Worm (Caenorhabditis elegans) whole organism, young adult: ENCODE results near the gene C10A4.13.

Source experiments
- ama-1 ChIP-seq, 3 experiments: fragments of 150-350 bp in 1 of 3; sonication (generic microtip) in 2 of 3; optimal IDR thresholded peaks; 2 replicates each; lab custom pipeline; 2014 to 2018; ENCODE audit warnings: missing biosample characterization in 2 of 3, missing genetic modification characterization in 2 of 3, missing genetic modification reagents in 2 of 3
- cebp-1 ChIP-seq, 2 experiments: fragments of 200-800 bp in 1 of 2; sonication (Bioruptor generic) in 1 of 2; sonication (generic microtip) in 1 of 2; IDR thresholded peaks in 1 of 2; optimal IDR thresholded peaks in 1 of 2; 2 replicates each; pipeline versions ENCODE4 v1.3.6 to Lab custom; 2017 to 2022; ENCODE audit warnings: missing compliant biosample characterization in 2 of 2, missing genetic modification characterization in 2 of 2, mild to moderate bottlenecking in 1 of 2, missing genetic modification reagents in 1 of 2, moderate library complexity in 1 of 2
- cebp-2 ChIP-seq: fragments of 200-800 bp; sonication (Bioruptor generic); IDR thresholded peaks from 2 replicates; pipeline ENCODE4 v1.3.6; 2022; ENCODE audit warnings: missing genetic modification characterization, missing compliant biosample characterization
- let-526 ChIP-seq: fragments of 200-800 bp; sonication (Bioruptor generic); IDR thresholded peaks from 2 replicates; pipeline ENCODE4 v1.3.6; 2022; ENCODE audit warnings: missing genetic modification reagents, missing genetic modification characterization, missing compliant biosample characterization
- mel-28 ChIP-seq: sonication (generic microtip); optimal IDR thresholded peaks from 2 replicates; lab custom pipeline; 2016; ENCODE audit warnings: borderline replicate concordance, mild to moderate bottlenecking, missing genetic modification characterization, missing compliant biosample characterization
- mxl-1 ChIP-seq: sonication (generic microtip); optimal IDR thresholded peaks from 2 replicates; lab custom pipeline; 2016; ENCODE audit warnings: missing genetic modification characterization, missing compliant biosample characterization
- nhr-80 ChIP-seq: sonication (generic microtip); optimal IDR thresholded peaks from 2 replicates; lab custom pipeline; 2016; ENCODE audit warnings: missing genetic modification characterization, missing compliant biosample characterization
- nhr-90 ChIP-seq: sonication (generic microtip); optimal IDR thresholded peaks from 2 replicates; lab custom pipeline; 2016; ENCODE audit warnings: missing genotype, mild to moderate bottlenecking, missing genetic modification characterization, missing compliant biosample characterization
- sea-2 ChIP-seq: fragments of 200-800 bp; sonication (Bioruptor generic); IDR thresholded peaks from 2 replicates; pipeline ENCODE4 v1.3.6; 2022; ENCODE audit warnings: missing genetic modification characterization, missing compliant biosample characterization
- snpc-3.4 ChIP-seq: sonication (generic microtip); optimal IDR thresholded peaks from 2 replicates; lab custom pipeline; 2017; ENCODE audit warnings: missing genetic modification characterization, mild to moderate bottlenecking, missing compliant biosample characterization, antibody characterized with exemption, moderate library complexity, missing genotype, missing genetic modification reagents
- snpc-4 ChIP-seq, 5 experiments: fragments of 150-350 bp in 1 of 5; sonication (generic microtip) in 4 of 5; optimal IDR thresholded peaks; 2 replicates each; lab custom pipeline; 2014 to 2018; ENCODE audit warnings: missing genetic modification characterization in 5 of 5, missing biosample characterization in 3 of 5, antibody characterized with exemption in 2 of 5, mild to moderate bottlenecking in 2 of 5, missing compliant biosample characterization in 2 of 5, missing genotype in 2 of 5, moderate library complexity in 2 of 5, missing genetic modification reagents in 1 of 5
- ztf-18 ChIP-seq: sonication (generic microtip); optimal IDR thresholded peaks from 2 replicates; lab custom pipeline; 2016; ENCODE audit warnings: missing genotype, mild to moderate bottlenecking, missing genetic modification characterization, missing compliant biosample characterization
- ztf-25 ChIP-seq: fragments of 200-800 bp; sonication (Bioruptor generic); IDR thresholded peaks from 2 replicates; pipeline ENCODE4 v1.3.6; 2022; ENCODE audit warnings: missing genetic modification reagents, missing genetic modification characterization, missing compliant biosample characterization
- ztf-6 ChIP-seq: fragments of 200-800 bp; sonication (Bioruptor generic); IDR thresholded peaks from 2 replicates; pipeline ENCODE4 v1.3.6; 2022; ENCODE audit warnings: missing genetic modification reagents, missing genetic modification characterization, missing compliant biosample characterization

ce11 chrX:7409935-7410334 is 12.1 kb upstream of the C10A4.13 start, which contains the start of gene C10A4.2:
- no peak for TF ChIP-seq cebp-2 (GFP tag; lab: Robert Waterston, UW)
- TF ChIP-seq mel-28 (tag; lab: Kevin White, UChicago), result no peak
- TF ChIP-seq mxl-1 (tag; lab: Kevin White, UChicago), result no peak
- no peak for TF ChIP-seq ama-1 (optimal IDR thresholded peaks at IDR 0.05; lab: Kevin White, UChicago)
- no peak for TF ChIP-seq ama-1 (GFP tag; optimal IDR thresholded peaks at IDR 0.05; lab: Kevin White, UChicago)
- TF ChIP-seq nhr-90, result no peak
- no peak for TF ChIP-seq ztf-18 (tag; lab: Kevin White, UChicago)
- no peak for TF ChIP-seq nhr-80
- TF ChIP-seq snpc-4 (GFP tag; optimal IDR thresholded peaks at IDR 0.05; lab: Kevin White, UChicago), result no peak
- TF ChIP-seq snpc-4 (tag; optimal IDR thresholded peaks at IDR 0.05; lab: Kevin White, UChicago), result no peak
- TF ChIP-seq sea-2 (GFP tag; lab: Robert Waterston, UW), result no peak
- no peak for TF ChIP-seq snpc-3.4
- no peak for TF ChIP-seq ztf-6 (GFP tag; lab: Robert Waterston, UW)
- TF ChIP-seq cebp-1 (GFP tag; IDR thresholded peaks at IDR 0.05; lab: Robert Waterston, UW), result no peak
- TF ChIP-seq cebp-1 (tag; optimal IDR thresholded peaks at IDR 0.05; lab: Kevin White, UChicago), result no peak
- no peak for TF ChIP-seq let-526 (GFP tag; lab: Robert Waterston, UW)
- no peak for TF ChIP-seq ztf-25 (GFP tag; lab: Robert Waterston, UW)
